Fruit fly (Drosophila melanogaster): ENCODE measurements around the gene CG5653.

The CG5653 gene

dm6 chr3L:8958557-8958956 is 7.6 kb downstream of the CG5653 start, which contains the start of gene CG13313 (continued):
- no peak for TF ChIP-seq CG2889 (GFP tag; IDR thresholded peaks at IDR 0.05)
- TF ChIP-seq Blimp-1 (GFP tag; optimal IDR thresholded peaks at IDR 0.05), result peak; percentile 51
- TF ChIP-seq phol (tag; optimal IDR thresholded peaks at IDR 0.05), result peak; percentile 3
- no peak for TF ChIP-seq zfh1 (GFP tag; IDR thresholded peaks at IDR 0.05)

DNA sequence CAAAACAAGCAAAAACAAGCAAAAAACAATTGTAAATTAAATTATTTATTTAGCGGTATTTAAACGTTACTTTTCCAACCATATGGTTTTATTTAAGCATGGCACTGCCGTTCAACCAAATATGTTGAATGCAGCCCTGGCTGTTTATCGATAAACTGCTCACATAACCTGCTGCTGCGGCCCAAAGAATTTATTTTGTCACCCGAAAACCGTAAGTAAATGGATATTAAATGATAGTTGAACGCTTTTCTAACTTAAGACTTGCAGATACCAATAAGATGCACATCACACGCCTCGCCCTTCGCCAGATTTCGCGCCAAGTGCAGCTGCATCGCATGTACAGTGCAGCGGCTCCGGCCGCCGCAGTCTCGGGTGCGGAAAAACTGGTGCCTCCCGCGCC is 9.5 kb downstream of the CG5653 start, which contains the start of gene mRpL12:
Gene mRpL12 (plus strand): TSS at position 123 of the 400 bp plus-strand sequence.
- TF ChIP-seq gsb (GFP tag; IDR thresholded peaks at IDR 0.05), result no peak
- peak; percentile 25 for TF ChIP-seq CG4424 (GFP tag; optimal IDR thresholded peaks at IDR 0.05)
- TF ChIP-seq sqz (GFP tag; optimal IDR thresholded peaks at IDR 0.05), result no peak
- no peak for TF ChIP-seq Doc2 (GFP tag; IDR thresholded peaks at IDR 0.05)
- TF ChIP-seq BEAF-32 (GFP tag; optimal IDR thresholded peaks at IDR 0.05), result peak; percentile 30
- 0 out of 2 replicates have a peak, but pooled peaks have one; percentile 25 for TF ChIP-seq slbo (GFP tag; IDR thresholded peaks at IDR 0.05)
- TF ChIP-seq Oli (tag; optimal IDR thresholded peaks at IDR 0.05), result peak; percentile 24
- TF ChIP-seq CG7928 (GFP tag; optimal IDR thresholded peaks at IDR 0.05), result peak; percentile 92
- peak; percentile 34 for TF ChIP-seq HmgZ (tag; optimal IDR thresholded peaks at IDR 0.05)
- TF ChIP-seq CG7963 (GFP tag; IDR thresholded peaks at IDR 0.05; ENCODE audit: partially characterized antibody), result peak; percentile 35; the same call in 1 of the 3 replicates
- TF ChIP-seq maf-S (GFP tag; optimal IDR thresholded peaks at IDR 0.05), result no peak
- no peak for TF ChIP-seq gce (GFP tag; IDR thresholded peaks at IDR 0.05)
- no peak for TF ChIP-seq CG4328 (GFP tag; optimal IDR thresholded peaks at IDR 0.05)
- TF ChIP-seq Dll (GFP tag; IDR thresholded peaks at IDR 0.05; ENCODE audit: partially characterized antibody), result peak; percentile 52; the same call in 1 of the 4 replicates
- TF ChIP-seq Med (GFP tag), result peak; percentile 80
- TF ChIP-seq CG7271 (tag; optimal IDR thresholded peaks at IDR 0.05), result no peak
- TF ChIP-seq chif (GFP tag; optimal IDR thresholded peaks at IDR 0.05), result no peak
- TF ChIP-seq her (GFP tag; optimal IDR thresholded peaks at IDR 0.05), result no peak
- peak; percentile 14 for TF ChIP-seq twi (tag; optimal IDR thresholded peaks at IDR 0.05)
- peak; percentile 48; the same call in 1 of the 2 replicates for TF ChIP-seq sna (GFP tag; IDR thresholded peaks at IDR 0.05; ENCODE audit: partially characterized antibody)
- peak; percentile 32; the same call in 1 of the 2 replicates for TF ChIP-seq nerfin-2 (GFP tag; IDR thresholded peaks at IDR 0.05; ENCODE audit: partially characterized antibody)
- TF ChIP-seq Atf3 (GFP tag; optimal IDR thresholded peaks at IDR 0.05), result no peak
- TF ChIP-seq CG15514 (GFP tag; optimal IDR thresholded peaks at IDR 0.05), result peak; percentile 44
- TF ChIP-seq Dp (GFP tag; optimal IDR thresholded peaks at IDR 0.05), result peak; percentile 52
- TF ChIP-seq Fer1 (GFP tag; optimal IDR thresholded peaks at IDR 0.05), result no peak
- no peak for TF ChIP-seq CG33557 (GFP tag; optimal IDR thresholded peaks at IDR 0.05)
- TF ChIP-seq CG14710 (tag; optimal IDR thresholded peaks at IDR 0.05), result peak; percentile 15
- TF ChIP-seq HLHmδ (GFP tag; optimal IDR thresholded peaks at IDR 0.05), result no peak
- TF ChIP-seq sens (GFP tag), result peak; percentile 40
- peak; percentile 66 for TF ChIP-seq bbx (GFP tag; IDR thresholded peaks at IDR 0.05; ENCODE audit: partially characterized antibody)
- TF ChIP-seq phol (tag; optimal IDR thresholded peaks at IDR 0.05), result peak; percentile 25
- no peak for TF ChIP-seq Fer3 (tag; optimal IDR thresholded peaks at IDR 0.05)
- TF ChIP-seq sd (tag; optimal IDR thresholded peaks at IDR 0.05), result no peak
- TF ChIP-seq croc (GFP tag; conservative IDR thresholded peaks at IDR 0.05), result no peak
- no peak for TF ChIP-seq Tbp (GFP tag; optimal IDR thresholded peaks at IDR 0.05)
- TF ChIP-seq CG13287 (GFP tag; IDR thresholded peaks at IDR 0.05; ENCODE audit: partially characterized antibody), result peak; percentile 49
- TF ChIP-seq zen2 (GFP tag; IDR thresholded peaks at IDR 0.05; ENCODE audit: partially characterized antibody), result peak; percentile 55; the same call in 1 of the 3 replicates
- no peak for TF ChIP-seq ind (GFP tag; optimal IDR thresholded peaks at IDR 0.05)
- TF ChIP-seq MESR4 (GFP tag; optimal IDR thresholded peaks at IDR 0.05), result peak; percentile 87
- TF ChIP-seq amos (GFP tag; IDR thresholded peaks at IDR 0.05; ENCODE audit: partially characterized antibody), result peak; percentile 25; the same call in 1 of the 2 replicates
- TF ChIP-seq fd64A (GFP tag; optimal IDR thresholded peaks at IDR 0.05), result no peak
- TF ChIP-seq run (tag; optimal IDR thresholded peaks at IDR 0.05), result no peak
- no peak for TF ChIP-seq ssp (GFP tag; IDR thresholded peaks at IDR 0.05)
- no peak for TF ChIP-seq CG15011 (GFP tag; optimal IDR thresholded peaks at IDR 0.05)
